Fruit fly (Drosophila melanogaster): ENCODE measurements around the gene brwl.

brwl gene

DNA sequence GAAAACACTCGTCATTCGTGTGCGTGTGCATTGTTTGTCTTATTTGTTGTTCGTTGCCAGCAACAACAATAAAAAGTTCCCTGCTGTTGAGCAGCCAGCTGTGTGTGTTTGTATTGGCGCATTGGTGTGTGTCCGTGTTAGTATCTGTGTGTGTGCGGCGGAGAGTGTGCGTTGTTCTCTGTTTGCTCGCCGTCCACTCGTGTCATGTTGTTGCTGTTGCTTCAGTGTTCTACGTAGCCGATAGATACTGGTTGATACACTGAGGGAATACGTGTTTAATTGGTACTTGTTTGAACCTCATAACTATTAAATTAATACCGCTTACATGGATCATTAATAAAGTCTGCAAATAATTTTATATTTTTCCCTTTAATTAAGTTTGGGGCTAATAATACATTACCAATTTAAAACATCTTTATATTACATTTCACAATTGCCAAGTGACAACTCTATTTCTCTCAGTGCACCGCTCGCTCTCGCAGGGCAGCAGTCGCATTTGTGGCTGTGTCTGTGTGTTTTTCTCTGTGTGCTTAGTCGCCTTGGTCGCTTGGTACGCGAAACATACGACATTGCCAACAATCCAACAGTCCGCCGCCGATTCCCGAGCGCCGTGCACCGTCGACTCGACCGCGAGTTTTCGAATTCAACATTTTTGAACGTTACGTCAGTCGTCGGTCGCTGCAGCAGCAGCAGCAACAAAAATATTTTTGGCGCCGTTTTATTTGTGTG lies at the start of gene brwl:
Gene brwl (plus strand): TSS at position 531 of the 729 bp plus-strand sequence.
- TF ChIP-seq CG8478 (optimal IDR thresholded peaks at IDR 0.05): no peak

DNA sequence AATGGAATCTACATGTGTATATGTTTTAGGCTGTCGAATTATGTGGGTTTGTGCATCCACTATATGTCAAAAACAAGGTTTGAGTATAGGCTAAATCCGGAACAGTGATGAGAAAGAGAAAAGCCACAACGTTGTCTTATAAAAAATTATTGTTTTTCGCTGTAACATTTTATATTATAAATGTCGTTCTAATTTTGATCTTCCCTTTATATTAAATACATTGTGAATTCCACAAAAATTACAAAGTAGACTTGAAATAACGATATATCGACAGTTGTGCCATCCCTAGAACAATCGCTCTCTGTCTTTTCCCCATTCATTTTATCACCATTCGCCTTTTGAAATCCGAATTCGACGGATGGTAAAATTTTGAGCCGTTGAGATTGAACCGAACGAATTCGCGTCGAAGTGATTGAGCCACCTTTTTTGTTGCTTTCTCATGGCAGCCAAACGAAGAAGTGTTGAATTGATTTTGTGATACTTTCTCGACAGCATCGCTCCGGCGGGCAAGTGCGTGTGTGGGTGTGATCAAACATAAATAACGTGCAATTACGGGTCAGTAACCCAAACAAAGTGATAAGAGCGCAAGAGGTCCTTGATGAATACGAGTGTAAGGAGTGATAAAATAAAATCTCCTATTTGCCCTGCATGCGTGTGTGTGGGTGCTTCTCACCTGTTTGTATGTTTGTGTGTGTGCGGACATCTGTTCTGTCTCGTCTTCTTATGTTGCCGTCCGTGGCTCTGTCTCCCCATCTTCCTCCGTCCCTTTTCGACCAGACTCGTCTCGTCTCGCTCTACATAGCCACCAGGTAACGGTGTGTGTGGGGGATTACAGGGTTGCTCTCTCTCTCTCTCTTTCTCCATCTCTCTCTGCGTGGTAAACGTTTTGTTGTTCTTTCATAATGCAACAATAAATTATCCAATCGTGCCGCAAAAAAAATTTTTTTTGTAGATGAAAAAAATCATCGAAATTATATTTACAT lies 47.5 kb upstream of the brwl start, which contains the start of gene Oatp30B:
Gene Oatp30B (plus strand): TSS at position 325 of the 983 bp plus-strand sequence.
- no peak for TF ChIP-seq CG8478 (optimal IDR thresholded peaks at IDR 0.05)
- peak; percentile 1 to 60 for TF ChIP-seq CTCF (optimal IDR thresholded peaks at IDR 0.05)

DNA sequence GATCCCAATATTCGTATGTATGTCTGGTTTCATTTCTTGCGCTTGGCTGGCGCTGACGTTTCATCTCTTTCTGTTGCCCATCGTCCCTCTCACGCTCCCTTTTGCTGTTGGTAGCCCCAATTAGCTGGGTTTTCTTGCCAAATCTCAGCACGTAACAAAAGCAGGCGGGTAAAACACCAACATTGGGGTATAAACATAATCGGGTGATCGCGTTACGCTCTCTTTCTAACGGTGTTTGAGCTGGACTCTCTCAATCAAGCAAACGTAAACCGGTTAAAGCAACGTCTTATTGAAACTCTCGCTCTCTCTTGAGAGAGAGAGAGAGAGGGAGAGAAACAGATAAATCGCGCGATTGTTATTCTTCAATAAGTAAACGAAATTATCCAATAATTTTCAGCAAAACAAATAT lies 45.9 kb upstream of the brwl start:
- no peak for TF ChIP-seq CG8478 (optimal IDR thresholded peaks at IDR 0.05)
- TF ChIP-seq CTCF (optimal IDR thresholded peaks at IDR 0.05): no peak

DNA sequence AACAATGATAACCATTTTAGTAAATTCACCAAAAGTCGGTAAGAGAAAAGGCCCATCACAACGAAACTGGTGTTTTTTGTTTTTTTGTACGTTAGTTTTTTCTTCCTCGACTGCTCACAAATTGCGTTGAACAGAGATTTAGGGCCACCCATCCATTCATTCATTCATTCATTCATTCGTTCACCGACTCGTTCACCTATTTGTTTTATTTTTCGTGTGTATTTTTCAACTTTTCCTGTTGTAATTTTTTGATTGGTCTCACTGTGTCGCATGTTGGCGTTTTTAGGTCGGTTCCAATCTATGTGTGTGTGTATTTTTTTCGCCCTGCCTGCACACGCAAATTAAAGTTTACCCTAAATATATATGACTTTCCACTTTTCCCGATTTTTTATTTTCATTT lies 43.8 kb upstream of the brwl start:
- no peak for TF ChIP-seq CG8478 (optimal IDR thresholded peaks at IDR 0.05)
- TF ChIP-seq CTCF (optimal IDR thresholded peaks at IDR 0.05): no peak

DNA sequence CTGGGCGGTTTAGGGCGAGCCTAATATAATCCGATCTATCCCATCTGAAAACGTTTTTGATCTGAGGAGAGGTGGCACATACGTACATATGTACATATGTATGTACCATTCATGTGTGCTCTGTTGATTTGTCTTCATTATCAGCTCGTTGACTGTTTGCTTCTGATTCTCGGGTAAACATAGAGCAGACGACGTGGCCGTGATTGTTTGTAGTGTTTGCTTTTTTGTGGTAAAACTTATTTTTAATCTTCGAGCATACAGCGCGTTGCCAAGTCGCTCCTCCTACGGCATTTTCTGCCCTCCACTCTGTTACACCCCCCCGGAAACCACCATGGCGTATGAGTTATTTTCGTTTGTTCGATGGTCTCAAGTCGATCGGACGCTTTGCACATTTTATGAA lies 43.0 kb upstream of the brwl start:
- no peak for TF ChIP-seq CG8478 (optimal IDR thresholded peaks at IDR 0.05)
- no peak for TF ChIP-seq CTCF (optimal IDR thresholded peaks at IDR 0.05)

DNA sequence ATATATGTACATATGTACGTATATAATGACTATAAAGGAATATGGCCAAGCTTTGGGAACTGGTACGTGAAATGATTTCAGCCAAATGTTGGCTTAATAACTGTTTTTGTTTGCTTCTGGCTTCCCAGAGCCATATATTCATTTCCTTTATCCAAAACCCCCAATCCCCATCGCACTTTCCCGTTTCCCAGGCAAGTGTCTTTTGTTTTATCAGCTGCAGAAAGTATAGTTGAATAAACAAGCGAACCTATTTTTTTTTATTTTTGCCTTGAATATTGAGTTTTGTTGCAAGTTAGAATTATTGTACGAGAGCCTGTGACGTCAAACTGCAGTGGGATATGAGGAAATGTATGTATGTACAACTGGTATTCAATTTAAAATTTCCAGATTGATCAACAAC lies 42.2 kb upstream of the brwl start:
- TF ChIP-seq CG8478 (optimal IDR thresholded peaks at IDR 0.05): no peak
- TF ChIP-seq CTCF (optimal IDR thresholded peaks at IDR 0.05): no peak

DNA sequence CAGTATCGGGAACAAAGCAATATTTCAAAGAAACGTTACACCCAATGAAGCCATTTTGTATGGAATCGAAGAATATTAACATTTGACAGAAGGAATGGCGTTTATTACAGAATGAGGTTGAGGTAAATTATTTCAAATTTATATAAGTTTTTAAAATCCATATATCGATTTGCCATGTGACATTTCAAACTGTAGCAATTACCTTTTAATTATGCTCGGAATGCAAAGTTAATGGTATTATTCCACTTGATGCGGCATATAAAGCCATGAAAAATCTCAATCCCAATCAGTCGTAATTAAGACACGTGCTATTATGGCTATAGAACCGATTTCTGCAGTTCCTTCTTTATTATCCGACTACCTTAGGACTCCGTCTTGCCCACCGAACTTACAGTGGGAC lies 40.5 kb upstream of the brwl start, which contains the start of gene CG31883:
Gene CG31883 (plus strand): TSS at position 301 of the 400 bp plus-strand sequence.
- no peak for TF ChIP-seq CTCF (optimal IDR thresholded peaks at IDR 0.05)
- no peak for TF ChIP-seq CG8478 (optimal IDR thresholded peaks at IDR 0.05)

DNA sequence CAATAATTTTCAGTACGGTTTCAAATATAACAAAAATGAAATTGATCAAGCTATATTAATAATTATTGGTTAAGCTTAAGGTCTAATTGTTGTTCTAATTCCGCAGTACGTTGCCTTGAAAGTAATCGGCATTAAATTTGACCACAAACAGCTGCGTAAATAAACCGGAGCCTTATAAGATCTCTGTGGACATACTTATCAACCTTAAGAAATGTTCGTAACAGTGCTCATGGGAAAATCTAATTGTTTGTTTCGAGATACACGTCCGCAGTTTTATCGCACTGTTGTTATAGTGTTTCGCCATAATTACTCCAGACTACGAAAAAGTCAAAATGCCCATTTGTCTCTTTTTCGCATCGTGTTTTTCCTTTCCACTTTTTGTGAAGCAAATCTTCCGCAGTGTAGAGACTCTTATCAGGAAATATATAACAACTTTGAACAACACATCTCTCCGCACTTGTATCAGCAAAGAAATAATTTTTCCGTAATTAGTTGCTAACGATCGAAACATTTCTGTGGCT lies 38.8 kb upstream of the brwl start:
- no peak for TF ChIP-seq CG8478 (optimal IDR thresholded peaks at IDR 0.05)
- TF ChIP-seq CTCF (optimal IDR thresholded peaks at IDR 0.05): no peak

DNA sequence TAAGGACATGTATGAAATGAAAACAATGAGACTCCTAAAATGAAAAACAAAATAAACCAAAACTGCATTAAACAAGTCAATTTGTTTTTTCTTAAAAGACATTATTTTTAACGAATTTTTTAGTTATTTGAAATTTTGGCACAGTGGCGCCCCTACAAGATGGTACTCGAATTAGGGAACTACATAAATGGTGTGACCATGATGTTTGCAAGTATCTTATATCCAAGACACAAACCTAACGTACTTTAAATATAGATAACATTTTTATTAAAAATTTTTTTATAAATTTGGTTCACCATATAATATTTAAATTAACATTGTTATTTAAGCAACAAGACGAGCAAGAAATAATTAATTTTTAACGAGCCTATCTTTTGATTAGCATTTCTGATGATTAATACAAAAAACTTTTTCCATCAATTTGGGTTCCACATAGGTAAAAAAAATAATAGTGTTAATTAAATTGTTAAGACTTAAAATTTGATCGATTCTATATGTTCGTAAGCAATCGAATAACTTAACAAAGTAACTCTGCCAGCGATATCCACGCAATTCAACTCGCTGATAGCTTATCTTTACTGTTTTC lies 28.6 kb upstream of the brwl start, which contains the start of gene CG17855:
Gene CG17855 (plus strand): TSS at position 536 of the 586 bp plus-strand sequence.
- TF ChIP-seq CTCF (optimal IDR thresholded peaks at IDR 0.05) (peak; percentile 38 to 87), CG8478 (optimal IDR thresholded peaks at IDR 0.05) (no peak)

DNA sequence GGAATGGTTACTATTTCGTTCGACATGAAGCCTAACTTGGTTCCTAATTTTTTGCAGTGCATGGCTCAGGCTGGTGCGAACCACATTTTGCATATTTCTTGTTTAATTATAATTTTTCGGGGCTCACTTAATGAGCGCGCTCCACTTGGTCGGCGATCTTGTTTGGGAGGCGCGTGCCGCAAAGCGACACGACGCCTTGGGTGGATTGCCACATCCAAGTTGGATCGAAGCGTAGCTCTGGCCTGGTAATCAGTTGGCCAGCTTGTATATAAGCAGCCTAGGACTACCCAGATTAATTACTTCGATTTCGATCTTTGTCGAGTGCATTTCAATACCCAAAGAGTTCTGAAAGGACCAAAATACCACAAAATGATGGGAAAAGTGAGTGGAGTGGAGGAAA lies 26.1 kb upstream of the brwl start, which contains the start of gene Cpr30B:
Gene Cpr30B (plus strand): TSS at position 301 of the 400 bp plus-strand sequence.
- no peak for TF ChIP-seq CTCF (optimal IDR thresholded peaks at IDR 0.05)
- TF ChIP-seq CG8478 (optimal IDR thresholded peaks at IDR 0.05): no peak

DNA sequence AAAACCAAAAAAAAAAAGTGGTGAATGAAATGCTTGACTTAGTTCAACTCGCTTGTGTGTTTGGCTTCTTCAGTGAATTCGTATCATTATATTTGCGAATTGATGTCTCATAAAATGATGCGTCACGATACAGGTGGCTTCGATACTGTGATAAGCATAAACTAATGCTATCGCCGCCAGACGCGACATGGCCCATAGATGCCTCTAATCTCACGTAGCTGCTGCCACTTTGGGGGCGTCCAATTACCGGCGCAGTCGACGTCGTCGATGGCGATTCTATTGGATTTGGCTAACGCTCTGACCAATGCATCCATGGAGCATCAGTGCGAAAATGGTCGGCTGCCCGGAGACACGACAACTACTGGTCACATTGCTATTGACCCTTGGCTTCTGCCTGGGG lies 24.8 kb upstream of the brwl start, which contains the start of gene CG13113:
Gene CG13113 (plus strand): TSS at position 301 of the 400 bp plus-strand sequence.
- TF ChIP-seq CTCF (optimal IDR thresholded peaks at IDR 0.05) (no peak), CG8478 (optimal IDR thresholded peaks at IDR 0.05) (no peak)

DNA sequence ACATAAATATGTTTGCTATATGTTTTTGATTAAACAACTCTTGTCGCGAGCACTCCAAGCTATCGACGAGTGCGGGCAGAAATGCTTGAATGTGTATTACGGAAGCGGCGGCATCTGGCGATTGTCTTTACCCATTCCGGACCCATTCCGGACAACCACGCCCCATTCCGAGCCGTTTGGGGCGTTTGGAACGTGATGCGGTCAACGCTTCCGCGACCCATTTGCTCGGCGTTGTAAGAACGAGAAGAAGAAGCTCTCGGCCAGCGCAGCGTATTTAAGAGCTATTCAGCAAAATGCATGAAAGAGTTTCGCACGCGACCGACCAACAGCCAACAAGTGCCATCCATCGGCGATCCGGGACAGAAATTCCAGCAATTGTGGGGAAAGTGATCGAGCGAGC lies 23.2 kb upstream of the brwl start, which contains the start of gene CG13114:
Gene CG13114 (plus strand): TSS at position 301 of the 400 bp plus-strand sequence.
- TF ChIP-seq CTCF (optimal IDR thresholded peaks at IDR 0.05) (no peak), CG8478 (optimal IDR thresholded peaks at IDR 0.05) (no peak)

DNA sequence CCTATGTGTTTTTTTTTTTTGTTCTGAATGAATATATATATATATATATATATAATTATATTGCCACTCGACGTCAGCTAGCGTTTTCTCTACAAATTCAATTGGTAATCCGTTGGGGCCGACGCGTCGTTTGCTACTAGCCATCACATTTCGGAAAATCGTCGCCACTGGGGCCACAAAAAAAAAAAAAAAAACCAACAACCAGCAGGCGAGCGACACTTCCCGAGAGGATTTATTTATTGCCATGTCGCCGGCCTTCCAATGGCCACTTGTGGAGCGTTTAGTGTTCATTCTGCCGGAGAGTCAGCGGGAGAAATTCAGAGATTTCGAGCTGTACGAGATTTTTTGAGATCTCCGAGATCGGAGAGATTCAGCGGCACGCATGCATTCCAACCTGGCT lies 17.8 kb upstream of the brwl start:
- TF ChIP-seq CTCF (optimal IDR thresholded peaks at IDR 0.05): no peak
- no peak for TF ChIP-seq CG8478 (optimal IDR thresholded peaks at IDR 0.05)

DNA sequence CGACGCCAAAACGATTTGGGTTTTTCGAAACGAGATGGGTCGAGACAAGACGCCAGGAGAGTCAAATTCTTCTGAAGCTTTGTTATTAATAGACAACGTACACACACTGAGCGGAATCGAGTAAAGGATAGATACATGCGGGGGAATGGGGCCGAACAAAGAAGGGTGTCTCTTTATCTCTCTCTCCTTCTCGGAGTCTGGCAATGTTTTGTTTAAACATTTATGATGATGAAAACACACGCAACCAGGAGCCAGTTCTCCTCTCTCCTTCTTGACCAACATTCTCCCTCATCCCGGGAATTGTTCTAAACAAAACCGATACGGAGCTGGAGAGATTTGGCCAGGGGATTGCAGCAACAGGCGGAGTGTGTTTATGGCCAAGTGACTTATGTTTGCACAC lies 10.8 kb upstream of the brwl start:
- no peak for TF ChIP-seq CG8478 (optimal IDR thresholded peaks at IDR 0.05)
- TF ChIP-seq CTCF (optimal IDR thresholded peaks at IDR 0.05): no peak
